Worm (Caenorhabditis elegans) whole organism, L4 larva: ENCODE data around the gene K10D2.5.

ENCODE experiments used
- ama-1 ChIP-seq: fragments of 150-350 bp; optimal IDR thresholded peaks from 2 replicates; lab custom pipeline; 2014; ENCODE audit warnings: inconsistent platforms, mixed read lengths
- daf-12 ChIP-seq: fragments of 150-350 bp; optimal IDR thresholded peaks from 2 replicates; lab custom pipeline; 2014; ENCODE audit warnings: missing biosample characterization, missing genetic modification reagents, missing genetic modification characterization
- nhr-237 ChIP-seq: sonication (generic microtip); optimal IDR thresholded peaks from 2 replicates; lab custom pipeline; 2017; ENCODE audit warnings: missing biosample characterization, missing genetic modification characterization
- nhr-6 ChIP-seq: fragments of 150-350 bp; optimal IDR thresholded peaks from 2 replicates; lab custom pipeline; 2014; ENCODE audit warnings: missing biosample characterization, missing genetic modification characterization
- snpc-4 ChIP-seq: fragments of 150-350 bp; optimal IDR thresholded peaks from 2 replicates; lab custom pipeline; 2014; ENCODE audit warnings: missing biosample characterization, missing genetic modification characterization

DNA sequence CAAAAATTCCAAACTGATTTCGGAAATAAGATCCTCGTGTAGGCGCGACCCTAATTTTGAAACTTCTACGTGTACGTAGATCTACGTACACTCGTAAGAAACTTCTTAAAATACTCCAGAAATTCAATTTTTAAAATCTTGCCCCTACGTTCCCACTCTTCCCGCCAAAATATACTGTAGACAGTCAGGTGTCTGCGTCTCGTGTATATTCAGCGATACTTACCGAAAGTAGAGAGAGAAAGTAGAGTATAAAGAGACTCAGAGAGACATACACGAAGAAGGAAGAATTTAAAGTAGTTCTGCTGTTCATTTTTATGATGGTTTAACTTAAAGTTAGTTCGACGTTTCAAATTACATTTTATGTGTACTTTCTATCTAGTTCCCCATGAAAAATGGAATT lies 20.7 kb downstream of the K10D2.5 start:
- TF ChIP-seq nhr-6 (tag; lab: Kevin White, UChicago) (no peak), snpc-4 (no peak), daf-12 (tag; lab: Kevin White, UChicago) (no peak), nhr-237 (tag; lab: Kevin White, UChicago) (no peak), ama-1 (no peak)
